Fruit fly (Drosophila melanogaster): Measurements from ENCODE around the gene FER.

FER gene

DNA sequence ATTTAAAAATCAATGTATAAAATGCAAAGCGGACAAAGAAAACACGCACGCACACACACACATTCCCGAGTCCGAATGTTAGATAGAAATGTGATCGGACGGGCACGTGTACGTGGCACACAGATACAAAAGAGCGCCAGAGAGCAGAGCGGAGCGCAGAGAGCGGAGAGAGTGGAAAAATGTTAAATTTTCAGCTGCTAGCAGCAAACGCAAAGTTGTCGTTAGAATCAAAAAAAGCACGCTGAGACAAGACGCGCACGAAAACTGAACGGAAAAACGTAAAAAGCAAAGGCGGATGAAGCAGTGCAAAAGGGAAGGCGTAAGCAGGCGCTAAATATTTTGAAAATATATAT, 24.9 kb upstream of the FER start (continued):
- no peak for TF ChIP-seq hkb (optimal IDR thresholded peaks at IDR 0.05)
- TF ChIP-seq hkb (GFP tag; IDR thresholded peaks at IDR 0.05) = no peak
- TF ChIP-seq NfI (GFP tag; optimal IDR thresholded peaks at IDR 0.05) = no peak
- TF ChIP-seq CG2889 (GFP tag; IDR thresholded peaks at IDR 0.05) = no peak
- no peak for TF ChIP-seq seq (GFP tag; IDR thresholded peaks at IDR 0.05)
- no peak for TF ChIP-seq Side (GFP tag; optimal IDR thresholded peaks at IDR 0.05)
- no peak for TF ChIP-seq CG11696 (GFP tag; IDR thresholded peaks at IDR 0.05)
- no peak for TF ChIP-seq CG8359 (GFP tag; optimal IDR thresholded peaks at IDR 0.05; ENCODE audit: borderline replicate concordance)
- no peak for TF ChIP-seq CG8290 (GFP tag; optimal IDR thresholded peaks at IDR 0.05)
- TF ChIP-seq CG8290 (tag; optimal IDR thresholded peaks at IDR 0.05) = peak in 1 of 2 experiments; percentile 3
- TF ChIP-seq CG14050 (GFP tag; IDR thresholded peaks at IDR 0.05) = no peak
- no peak for TF ChIP-seq dan (GFP tag; IDR thresholded peaks at IDR 0.05)
- TF ChIP-seq CHES-1-like (GFP tag; optimal IDR thresholded peaks at IDR 0.05) = peak; percentile 10
- TF ChIP-seq MBD-R2 (GFP tag; IDR thresholded peaks at IDR 0.05) = no peak
- no peak for TF ChIP-seq wek (GFP tag; optimal IDR thresholded peaks at IDR 0.05)
- no peak for TF ChIP-seq sima (GFP tag; optimal IDR thresholded peaks at IDR 0.05)
- TF ChIP-seq Spps (tag; optimal IDR thresholded peaks at IDR 0.05) = no peak
- TF ChIP-seq Lim3 (GFP tag; IDR thresholded peaks at IDR 0.05) = no peak
- no peak for TF ChIP-seq pan (optimal IDR thresholded peaks at IDR 0.05)
- TF ChIP-seq pan (GFP tag; optimal IDR thresholded peaks at IDR 0.05 in 1 of 2, IDR thresholded peaks at IDR 0.05 in 1 of 2) = no peak
- TF ChIP-seq tgo (GFP tag; IDR thresholded peaks at IDR 0.05) = no peak
- TF ChIP-seq Drgx (GFP tag; IDR thresholded peaks at IDR 0.05) = no peak
- no peak for TF ChIP-seq CG18764 (GFP tag; optimal IDR thresholded peaks at IDR 0.05)
- no peak for TF ChIP-seq sisA (GFP tag; IDR thresholded peaks at IDR 0.05)
- TF ChIP-seq org-1 (GFP tag; optimal IDR thresholded peaks at IDR 0.05) = no peak
- no peak for TF ChIP-seq gce (GFP tag; IDR thresholded peaks at IDR 0.05)
- no peak for TF ChIP-seq twi (tag; optimal IDR thresholded peaks at IDR 0.05)
- TF ChIP-seq CG12769 (tag; optimal IDR thresholded peaks at IDR 0.05) = peak; percentile 52
- no peak for TF ChIP-seq Rx (GFP tag; IDR thresholded peaks at IDR 0.05)
- TF ChIP-seq al (GFP tag; IDR thresholded peaks at IDR 0.05) = no peak
- TF ChIP-seq CG6854 (GFP tag; optimal IDR thresholded peaks at IDR 0.05) = peak; percentile 44
- no peak for TF ChIP-seq Mes4 (GFP tag; optimal IDR thresholded peaks at IDR 0.05)
- no peak for TF ChIP-seq CG7839 (tag; optimal IDR thresholded peaks at IDR 0.05)
- no peak for TF ChIP-seq ato (GFP tag; IDR thresholded peaks at IDR 0.05; ENCODE audit: partially characterized antibody)
- TF ChIP-seq CG3726 (GFP tag; IDR thresholded peaks at IDR 0.05) = no peak
- no peak for TF ChIP-seq fd64A (GFP tag; optimal IDR thresholded peaks at IDR 0.05)
- no peak for TF ChIP-seq CG18262 (tag; optimal IDR thresholded peaks at IDR 0.05)
- TF ChIP-seq Stat92E (GFP tag; optimal IDR thresholded peaks at IDR 0.05) = no peak
- no peak for TF ChIP-seq Dek (tag; optimal IDR thresholded peaks at IDR 0.05)
- no peak for TF ChIP-seq CG3065 (GFP tag; optimal IDR thresholded peaks at IDR 0.05)
- TF ChIP-seq CG9932 (GFP tag; IDR thresholded peaks at IDR 0.05) = no peak
- no peak for TF ChIP-seq tio (GFP tag; optimal IDR thresholded peaks at IDR 0.05)
- TF ChIP-seq ewg (GFP tag; optimal IDR thresholded peaks at IDR 0.05) = no peak
- no peak for TF ChIP-seq Doc2 (GFP tag; IDR thresholded peaks at IDR 0.05)
- TF ChIP-seq CG6272 (GFP tag; IDR thresholded peaks at IDR 0.05) = no peak
- no peak for TF ChIP-seq CG10431 (GFP tag; optimal IDR thresholded peaks at IDR 0.05)
- TF ChIP-seq Poxn (GFP tag; IDR thresholded peaks at IDR 0.05) = no peak
- TF ChIP-seq emc (GFP tag; optimal IDR thresholded peaks at IDR 0.05) = no peak
- TF ChIP-seq stwl (tag; optimal IDR thresholded peaks at IDR 0.05) = no peak
- TF ChIP-seq danr (GFP tag; IDR thresholded peaks at IDR 0.05) = no peak
- peak; percentile 44 for TF ChIP-seq HHEX (GFP tag; optimal IDR thresholded peaks at IDR 0.05)
- TF ChIP-seq mld (GFP tag; IDR thresholded peaks at IDR 0.05; ENCODE audit: partially characterized antibody) = no peak
- no peak for TF ChIP-seq Hr3 (GFP tag; optimal IDR thresholded peaks at IDR 0.05)
- no peak for TF ChIP-seq fd3F (GFP tag; optimal IDR thresholded peaks at IDR 0.05)

Data from whole organism, embryonic.